Worm (Caenorhabditis elegans) whole organism, mixed stage, embryonic: ENCODE results near the gene T25D1.2.

ENCODE experiments used
- M03D4.4 ChIP-seq: sonication (generic microtip); optimal IDR thresholded peaks from 2 replicates; lab custom pipeline; 2017; ENCODE audit warnings: mild to moderate bottlenecking, missing genetic modification characterization, missing compliant biosample characterization
- blmp-1 ChIP-seq: fragments of 150-350 bp; optimal IDR thresholded peaks from 2 replicates; lab custom pipeline; 2014; ENCODE audit warnings: missing biosample characterization, missing genetic modification characterization
- ceh-43 ChIP-seq: fragments of 200-800 bp; sonication (Bioruptor generic); optimal IDR thresholded peaks from 2 replicates; lab custom pipeline; 2018; ENCODE audit warnings: mild to moderate bottlenecking, missing genetic modification characterization, moderate library complexity, missing compliant biosample characterization
- ceh-83 ChIP-seq: fragments of 200-800 bp; sonication (Bioruptor generic); optimal IDR thresholded peaks from 2 replicates; lab custom pipeline; 2018; ENCODE audit warnings: mild to moderate bottlenecking, missing genetic modification characterization, missing compliant biosample characterization
- ces-1 ChIP-seq: fragments of 150-350 bp; optimal IDR thresholded peaks from 2 replicates; lab custom pipeline; 2014; ENCODE audit warnings: missing biosample characterization, missing genetic modification reagents, missing genetic modification characterization
- drap-1 ChIP-seq: fragments of 200-800 bp; sonication (Bioruptor generic); optimal IDR thresholded peaks from 3 replicates; lab custom pipeline; 2018; ENCODE audit warnings: mild to moderate bottlenecking, missing genetic modification characterization, missing compliant biosample characterization
- elt-1 ChIP-seq: sonication (generic microtip); optimal IDR thresholded peaks from 2 replicates; lab custom pipeline; 2017; ENCODE audit warnings: missing genetic modification characterization, mild to moderate bottlenecking, missing compliant biosample characterization, antibody characterized with exemption, moderate library complexity, borderline replicate concordance; ENCODE audit not compliant: insufficient read depth
- elt-3 ChIP-seq: fragments of 150-350 bp; optimal IDR thresholded peaks from 2 replicates; lab custom pipeline; 2014; ENCODE audit warnings: missing biosample characterization, missing genetic modification characterization
- flh-1 ChIP-seq: fragments of 200-800 bp; sonication (Bioruptor generic); optimal IDR thresholded peaks from 2 replicates; lab custom pipeline; 2018; ENCODE audit warnings: mild to moderate bottlenecking, missing genetic modification characterization, moderate library complexity, missing compliant biosample characterization
- hlh-1 ChIP-seq: fragments of 150-350 bp; optimal IDR thresholded peaks from 2 replicates; lab custom pipeline; 2014; ENCODE audit warnings: missing biosample characterization, missing genetic modification reagents, missing genetic modification characterization
- lin-13 ChIP-seq: fragments of 150-350 bp; optimal IDR thresholded peaks from 2 replicates; lab custom pipeline; 2014; ENCODE audit warnings: missing biosample characterization, missing genetic modification characterization
- lin-32 ChIP-seq: fragments of 200-800 bp; sonication (Bioruptor generic); optimal IDR thresholded peaks from 2 replicates; lab custom pipeline; 2018; ENCODE audit warnings: mild to moderate bottlenecking, missing genetic modification characterization, missing compliant biosample characterization
- lsy-2 ChIP-seq: fragments of 150-350 bp; optimal IDR thresholded peaks from 2 replicates; lab custom pipeline; 2014; ENCODE audit warnings: missing biosample characterization, missing genetic modification characterization
- mab-5 ChIP-seq: fragments of 150-350 bp; optimal IDR thresholded peaks from 2 replicates; lab custom pipeline; 2014; ENCODE audit warnings: missing biosample characterization, missing genetic modification characterization
- mep-1 ChIP-seq: fragments of 150-350 bp; optimal IDR thresholded peaks from 2 replicates; lab custom pipeline; 2017; ENCODE audit warnings: missing biosample characterization, missing genetic modification reagents, missing genetic modification characterization, inconsistent platforms
- nhr-12 ChIP-seq: fragments of 150-350 bp; optimal IDR thresholded peaks from 2 replicates; lab custom pipeline; 2014; ENCODE audit warnings: missing biosample characterization, missing genetic modification characterization
- nhr-2 ChIP-seq: fragments of 150-350 bp; optimal IDR thresholded peaks from 2 replicates; lab custom pipeline; 2014; ENCODE audit warnings: missing biosample characterization, missing genetic modification characterization
- nhr-237 ChIP-seq: fragments of 150-350 bp; optimal IDR thresholded peaks from 2 replicates; lab custom pipeline; 2014; ENCODE audit warnings: missing biosample characterization, missing genetic modification characterization
- pha-4 ChIP-seq: fragments of 150-350 bp; optimal IDR thresholded peaks from 2 replicates; lab custom pipeline; 2018; ENCODE audit warnings: missing biosample characterization, missing genetic modification reagents, missing genetic modification characterization
- sem-2 ChIP-seq: fragments of 200-800 bp; sonication (Bioruptor generic); optimal IDR thresholded peaks from 2 replicates; lab custom pipeline; 2018; ENCODE audit warnings: mild to moderate bottlenecking, missing genetic modification characterization, missing compliant biosample characterization
- snpc-4 ChIP-seq: fragments of 150-350 bp; optimal IDR thresholded peaks from 2 replicates; lab custom pipeline; 2014; ENCODE audit warnings: missing biosample characterization, missing genetic modification characterization
- sptf-1 ChIP-seq: sonication (generic microtip); optimal IDR thresholded peaks from 2 replicates; lab custom pipeline; 2017; ENCODE audit warnings: mild to moderate bottlenecking, missing genetic modification characterization, moderate library complexity, missing compliant biosample characterization
- tbx-8 ChIP-seq: fragments of 200-800 bp; sonication (Bioruptor generic); optimal IDR thresholded peaks from 2 replicates; lab custom pipeline; 2018; ENCODE audit warnings: mild to moderate bottlenecking, missing genetic modification characterization, moderate library complexity, missing compliant biosample characterization
- unc-39 ChIP-seq: fragments of 150-350 bp; optimal IDR thresholded peaks from 2 replicates; lab custom pipeline; 2014; ENCODE audit warnings: missing biosample characterization, missing genetic modification characterization
- unc-62 ChIP-seq: fragments of 150-350 bp; optimal IDR thresholded peaks from 2 replicates; lab custom pipeline; 2014; ENCODE audit warnings: missing biosample characterization, missing genetic modification reagents, missing genetic modification characterization
- zip-8 ChIP-seq: fragments of 150-350 bp; optimal IDR thresholded peaks from 2 replicates; lab custom pipeline; 2014; ENCODE audit warnings: missing biosample characterization, missing genetic modification characterization
- ztf-11 ChIP-seq: fragments of 150-350 bp; optimal IDR thresholded peaks from 2 replicates; lab custom pipeline; 2014; ENCODE audit warnings: missing biosample characterization, missing genetic modification characterization

Gene T25D1.2

DNA sequence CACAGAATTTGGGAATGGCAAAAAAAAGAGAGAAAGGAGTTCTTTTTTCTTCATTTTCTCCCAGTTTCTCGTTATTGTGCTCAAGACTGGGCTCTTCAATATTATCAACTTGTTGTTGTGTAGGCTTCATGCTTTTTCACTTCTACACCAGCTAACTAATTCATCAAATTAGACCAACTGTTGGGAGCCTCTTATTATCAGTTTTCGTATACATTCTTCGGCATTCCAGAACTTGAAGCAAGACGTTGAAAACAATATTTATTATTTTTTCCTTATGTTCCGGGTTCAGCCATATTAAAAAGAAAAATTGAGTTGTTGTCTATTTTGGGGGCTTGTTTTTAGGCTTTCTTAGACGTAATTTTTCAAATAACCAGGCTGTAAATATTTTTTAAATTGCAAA is 32.4 kb upstream of the T25D1.2 start:
- TF ChIP-seq flh-1 (GFP tag; lab: Kevin White, UChicago), result no peak
- no peak for TF ChIP-seq sptf-1 (tag; lab: Kevin White, UChicago)
- TF ChIP-seq unc-62 (GFP tag; lab: Kevin White, UChicago), result no peak
- TF ChIP-seq drap-1 (GFP tag; lab: Kevin White, UChicago), result no peak
- no peak for TF ChIP-seq ceh-43 (GFP tag; lab: Kevin White, UChicago)
- TF ChIP-seq sem-2 (GFP tag; lab: Kevin White, UChicago), result no peak
- TF ChIP-seq nhr-237 (tag; lab: Kevin White, UChicago), result no peak
- TF ChIP-seq mab-5, result no peak
- TF ChIP-seq M03D4.4, result no peak
- TF ChIP-seq pha-4, result no peak
- TF ChIP-seq ces-1 (GFP tag; lab: Kevin White, UChicago), result no peak
- no peak for TF ChIP-seq lin-32 (GFP tag; lab: Kevin White, UChicago)
- no peak for TF ChIP-seq snpc-4 (tag; lab: Kevin White, UChicago)
- no peak for TF ChIP-seq blmp-1 (tag; lab: Kevin White, UChicago)
- TF ChIP-seq unc-39 (tag; lab: Kevin White, UChicago), result no peak
- TF ChIP-seq tbx-8 (GFP tag; lab: Kevin White, UChicago), result no peak
- no peak for TF ChIP-seq hlh-1 (tag; lab: Kevin White, UChicago)
- TF ChIP-seq nhr-2 (tag; lab: Kevin White, UChicago), result no peak
- no peak for TF ChIP-seq mep-1 (tag; lab: Kevin White, UChicago)

DNA sequence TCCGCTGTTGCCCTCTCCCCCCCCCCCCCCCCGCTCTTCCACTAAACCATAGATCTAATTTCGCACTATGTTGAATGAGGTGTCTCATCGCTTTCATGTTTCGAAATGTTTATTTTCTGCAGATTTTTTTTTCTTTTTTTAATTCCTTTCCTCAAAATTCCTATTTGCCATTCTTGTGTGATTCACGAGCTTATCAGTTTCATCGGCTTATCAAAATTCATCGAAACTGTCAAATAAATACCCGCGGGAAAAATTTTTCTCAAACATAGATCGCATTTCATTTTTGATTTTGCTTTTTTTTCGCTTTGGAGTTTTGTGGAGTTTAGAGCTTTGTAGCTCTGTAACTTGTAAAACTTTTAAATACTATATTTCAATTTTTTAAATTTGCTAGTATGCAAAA is 31.3 kb upstream of the T25D1.2 start:
- no peak for TF ChIP-seq unc-39 (tag; lab: Kevin White, UChicago)
- TF ChIP-seq elt-1 (tag; lab: Kevin White, UChicago), result no peak
- TF ChIP-seq snpc-4 (tag; lab: Kevin White, UChicago), result no peak

DNA sequence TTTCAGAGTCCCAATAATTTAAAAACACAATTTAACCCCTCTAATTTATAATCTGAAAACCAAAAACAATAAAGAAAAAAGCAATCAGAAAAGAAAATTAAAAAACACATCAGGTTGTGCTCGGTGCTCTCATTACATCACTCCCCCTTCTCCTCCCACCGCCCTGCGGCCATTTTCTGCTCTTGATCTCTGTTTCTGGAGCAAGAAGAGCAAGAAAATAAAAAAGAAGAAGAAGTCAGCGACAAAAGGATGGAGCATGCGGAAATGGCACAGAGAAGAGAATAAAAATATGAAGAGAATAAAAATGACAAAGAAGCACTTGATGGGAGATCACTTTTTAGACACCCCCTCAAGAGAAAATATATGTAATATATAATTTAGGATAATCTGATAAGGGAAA is 30.7 kb upstream of the T25D1.2 start:
- TF ChIP-seq ztf-11 (tag; lab: Kevin White, UChicago), result no peak
- no peak for TF ChIP-seq ceh-83 (GFP tag; lab: Kevin White, UChicago)
- TF ChIP-seq sem-2 (GFP tag; lab: Kevin White, UChicago), result no peak
- TF ChIP-seq flh-1 (GFP tag; lab: Kevin White, UChicago), result no peak
- no peak for TF ChIP-seq lin-32 (GFP tag; lab: Kevin White, UChicago)
- no peak for TF ChIP-seq nhr-12 (tag; lab: Kevin White, UChicago)
- TF ChIP-seq ces-1 (GFP tag; lab: Kevin White, UChicago), result peak; percentile 13
- no peak for TF ChIP-seq lin-13 (tag; lab: Kevin White, UChicago)
- no peak for TF ChIP-seq mep-1 (tag; lab: Kevin White, UChicago)

DNA sequence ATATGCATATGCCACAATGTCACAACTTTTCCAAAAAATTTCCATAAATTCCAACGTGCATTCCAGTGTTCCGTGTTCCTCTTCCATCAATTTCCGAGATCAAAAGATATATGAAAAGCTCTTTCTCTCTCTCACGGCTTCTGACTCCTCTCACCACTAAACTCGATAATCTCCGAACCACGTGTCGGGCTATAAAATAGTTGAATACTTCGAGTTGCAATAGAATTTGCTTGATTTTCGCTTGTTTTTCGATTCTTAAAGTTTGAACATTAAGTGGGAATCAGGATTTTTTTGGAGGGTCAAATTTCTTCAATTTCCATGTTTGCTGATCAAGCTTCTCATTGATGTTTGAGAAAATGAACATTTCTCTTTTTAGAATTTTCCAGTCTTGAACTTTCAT is 30.0 kb upstream of the T25D1.2 start:
- TF ChIP-seq mab-5 (no peak), ces-1 (GFP tag; lab: Kevin White, UChicago) (peak; percentile 68)

DNA sequence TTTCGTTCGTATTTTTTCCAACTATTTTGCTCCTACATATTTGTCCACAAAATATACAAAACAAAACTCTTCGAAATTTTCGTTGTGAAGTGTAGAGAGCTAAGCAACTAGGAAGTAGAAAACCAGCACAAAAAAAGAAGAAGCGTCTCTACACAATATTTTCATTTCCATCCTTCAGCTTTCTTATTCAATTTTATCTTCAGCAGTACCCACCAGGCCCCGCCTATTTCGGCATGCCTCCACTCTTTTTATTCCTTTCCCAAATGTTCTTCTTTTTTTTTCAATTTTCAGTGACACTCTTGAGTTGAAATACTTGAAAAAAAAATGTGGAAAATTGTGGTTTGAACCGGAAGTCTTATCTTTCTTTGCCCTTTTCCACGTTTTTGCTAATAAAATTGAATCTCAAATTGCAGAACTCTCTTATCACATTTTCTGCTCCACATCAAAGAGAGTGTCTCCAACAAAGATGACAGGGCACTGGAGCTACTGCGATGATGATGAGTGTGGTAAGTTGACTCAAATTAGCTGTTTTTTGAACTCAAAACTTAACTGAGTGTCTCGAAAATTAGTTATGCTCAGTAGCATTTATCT is 28.2 kb upstream of the T25D1.2 start, which contains the start of gene cah-3:
Gene cah-3, plus strand, starts transcription at position 414 of the 591 bp plus-strand sequence.
- TF ChIP-seq ces-1 (GFP tag; lab: Kevin White, UChicago) (peak; percentile 54), mep-1 (tag; lab: Kevin White, UChicago) (no peak)

DNA sequence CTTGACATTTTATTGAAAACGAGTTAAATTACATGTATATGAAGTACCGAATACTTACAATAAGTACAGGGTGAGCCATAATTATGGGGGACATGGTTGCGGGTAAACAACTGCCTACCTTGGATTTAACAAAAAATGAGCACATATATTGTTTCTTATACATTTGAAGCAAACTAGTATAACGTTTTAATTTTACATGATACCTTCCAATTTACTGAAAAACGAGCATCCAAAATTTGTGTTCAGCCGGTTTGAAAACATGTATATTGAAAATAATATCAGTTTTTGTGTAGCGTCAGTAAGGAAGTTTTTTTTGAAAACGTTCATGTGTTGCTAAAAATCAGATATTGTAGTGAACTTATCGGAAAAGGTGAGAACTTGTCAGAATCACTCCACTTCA is 24.6 kb upstream of the T25D1.2 start:
- TF ChIP-seq ces-1 (GFP tag; lab: Kevin White, UChicago) (no peak), ceh-83 (GFP tag; lab: Kevin White, UChicago) (no peak), pha-4 (no peak), mep-1 (tag; lab: Kevin White, UChicago) (no peak), lsy-2 (tag; lab: Kevin White, UChicago) (no peak), zip-8 (tag; lab: Kevin White, UChicago) (no peak), nhr-237 (tag; lab: Kevin White, UChicago) (no peak), elt-3 (tag; lab: Kevin White, UChicago) (no peak)
- TF ChIP-seq, all 35 proteins: peak for 0
